Worm (Caenorhabditis elegans) whole organism, L4 larva: ENCODE data around the gene mboa-4.

Experiments used
- D1046.2 ChIP-seq: fragments of 200-800 bp; sonication (Bioruptor generic); IDR thresholded peaks from 2 replicates; pipeline ENCODE4 v1.3.6; 2022; ENCODE audit warnings: missing genetic modification characterization, missing compliant biosample characterization
- F10B5.3 ChIP-seq: sonication (generic microtip); optimal IDR thresholded peaks from 2 replicates; lab custom pipeline; 2016; ENCODE audit warnings: mild to moderate bottlenecking, missing genetic modification characterization, missing compliant biosample characterization
- F44E2.7 ChIP-seq: fragments of 200-800 bp; sonication (Bioruptor generic); IDR thresholded peaks from 2 replicates; pipeline ENCODE4 v2.1.2; 2022; ENCODE audit warnings: missing genetic modification characterization, missing compliant biosample characterization
- T26A8.4 ChIP-seq: fragments of 200-800 bp; sonication (Bioruptor generic); IDR thresholded peaks from 2 replicates; pipeline ENCODE4 v1.3.6; 2022; ENCODE audit warnings: missing genetic modification characterization, missing compliant biosample characterization
- Y105C5A.15 ChIP-seq: fragments of 200-800 bp; sonication (Bioruptor generic); IDR thresholded peaks from 2 replicates; pipeline ENCODE4 v1.3.6; 2022; ENCODE audit warnings: missing genetic modification characterization, missing compliant biosample characterization
- Y48G9A.11 ChIP-seq: fragments of 200-800 bp; sonication (Bioruptor generic); IDR thresholded peaks from 2 replicates; pipeline ENCODE4 v1.3.6; 2022; ENCODE audit warnings: missing genetic modification reagents, missing genetic modification characterization, missing compliant biosample characterization
- Y75B8A.6 ChIP-seq: fragments of 200-800 bp; sonication (Bioruptor generic); IDR thresholded peaks from 2 replicates; pipeline ENCODE4 v1.3.6; 2022; ENCODE audit warnings: missing genetic modification reagents, missing genetic modification characterization, missing compliant biosample characterization
- aha-1 ChIP-seq: fragments of 150-350 bp; peaks from one replicate; lab custom pipeline; 2014; ENCODE audit warnings: missing biosample characterization, missing genetic modification characterization
- aly-2 ChIP-seq: sonication (generic microtip); optimal IDR thresholded peaks from 2 replicates; lab custom pipeline; 2018; ENCODE audit warnings: missing biosample characterization, missing genetic modification characterization
- ama-1 ChIP-seq: fragments of 150-350 bp; optimal IDR thresholded peaks from 2 replicates; lab custom pipeline; 2014; ENCODE audit warnings: inconsistent platforms, mixed read lengths
- arid-1 ChIP-seq: fragments of 200-800 bp; sonication (Bioruptor generic); conservative IDR thresholded peaks from 2 replicates; pipeline ENCODE4 v1.3.6; 2022; ENCODE audit warnings: missing genetic modification reagents, missing genetic modification characterization, missing compliant biosample characterization
- ceh-28 ChIP-seq: fragments of 150-350 bp; optimal IDR thresholded peaks from 2 replicates; lab custom pipeline; 2014; ENCODE audit warnings: missing biosample characterization, missing genetic modification reagents, missing genetic modification characterization
- ceh-82 ChIP-seq: sonication (generic microtip); optimal IDR thresholded peaks from 2 replicates; lab custom pipeline; 2017; ENCODE audit warnings: missing biosample characterization, missing genetic modification characterization
- ces-1 ChIP-seq: fragments of 150-350 bp; sonication (generic microtip); optimal IDR thresholded peaks from 4 replicates; lab custom pipeline; 2014; ENCODE audit warnings: missing biosample characterization, missing genetic modification reagents, missing genetic modification characterization
- cey-2 ChIP-seq: sonication (generic microtip); optimal IDR thresholded peaks from 3 replicates; lab custom pipeline; 2017; ENCODE audit warnings: missing genetic modification characterization, mild to moderate bottlenecking, missing compliant biosample characterization, antibody characterized with exemption, borderline replicate concordance; ENCODE audit not compliant: insufficient read depth
- daf-12 ChIP-seq: fragments of 150-350 bp; optimal IDR thresholded peaks from 2 replicates; lab custom pipeline; 2014; ENCODE audit warnings: missing biosample characterization, missing genetic modification reagents, missing genetic modification characterization
- dmd-6 ChIP-seq: fragments of 200-800 bp; sonication (Bioruptor generic); IDR thresholded peaks from 2 replicates; pipeline ENCODE4 v1.3.6; 2022; ENCODE audit warnings: missing genetic modification reagents, missing genetic modification characterization, missing compliant biosample characterization
- dmd-9 ChIP-seq: fragments of 200-800 bp; sonication (Bioruptor generic); IDR thresholded peaks from 2 replicates; pipeline ENCODE4 v1.3.6; 2022; ENCODE audit warnings: missing genetic modification reagents, missing genetic modification characterization, missing compliant biosample characterization
- dpl-1 ChIP-seq: fragments of 150-350 bp; optimal IDR thresholded peaks from 2 replicates; lab custom pipeline; 2014; ENCODE audit warnings: missing biosample characterization, missing genetic modification reagents, missing genetic modification characterization
- duxl-1 ChIP-seq: sonication (generic microtip); optimal IDR thresholded peaks from 2 replicates; lab custom pipeline; 2016; ENCODE audit warnings: mild to moderate bottlenecking, missing genetic modification characterization, moderate library complexity, missing compliant biosample characterization; ENCODE audit not compliant: poor library complexity
- egl-43 ChIP-seq: fragments of 200-800 bp; sonication (Bioruptor generic); IDR thresholded peaks from 2 replicates; pipeline ENCODE4 v1.3.6; 2022; ENCODE audit warnings: missing genetic modification reagents, missing genetic modification characterization, missing compliant biosample characterization
- gei-8 ChIP-seq: fragments of 200-800 bp; sonication (Bioruptor generic); optimal IDR thresholded peaks from 2 replicates; lab custom pipeline; 2018; ENCODE audit warnings: mild to moderate bottlenecking, missing genetic modification characterization, missing compliant biosample characterization
- jun-1 ChIP-seq: fragments of 150-350 bp; optimal IDR thresholded peaks from 2 replicates; lab custom pipeline; 2014; ENCODE audit warnings: missing biosample characterization, missing genetic modification reagents, missing genetic modification characterization
- lin-13 ChIP-seq: fragments of 150-350 bp; optimal IDR thresholded peaks from 2 replicates; lab custom pipeline; 2014; ENCODE audit warnings: missing biosample characterization, missing genetic modification reagents, missing genetic modification characterization
- lin-39 ChIP-seq: fragments of 150-350 bp; optimal IDR thresholded peaks from 2 replicates; lab custom pipeline; 2014; ENCODE audit warnings: missing biosample characterization, missing genetic modification reagents, missing genetic modification characterization
- lir-3 ChIP-seq: sonication (generic microtip); optimal IDR thresholded peaks from 2 replicates; lab custom pipeline; 2016; ENCODE audit warnings: mild to moderate bottlenecking, missing genetic modification characterization, missing compliant biosample characterization
- madf-9 ChIP-seq: fragments of 200-800 bp; sonication (Bioruptor generic); conservative IDR thresholded peaks from 2 replicates; pipeline ENCODE4 v1.3.6; 2022; ENCODE audit warnings: missing genetic modification reagents, missing genetic modification characterization, missing compliant biosample characterization
- mdl-1 ChIP-seq, 2 experiments: fragments of 150-350 bp in 1 of 2; sonication (generic microtip) in 1 of 2; optimal IDR thresholded peaks; 2 replicates each; lab custom pipeline; 2014 to 2017; ENCODE audit warnings: missing biosample characterization in 2 of 2, missing genetic modification characterization in 2 of 2
- mxl-3 ChIP-seq: fragments of 200-800 bp; sonication (Bioruptor generic); optimal IDR thresholded peaks from 2 replicates; lab custom pipeline; 2018; ENCODE audit warnings: mild to moderate bottlenecking, missing genetic modification characterization, missing compliant biosample characterization
- nhr-102 ChIP-seq: sonication (generic microtip); optimal IDR thresholded peaks from 2 replicates; lab custom pipeline; 2016; ENCODE audit warnings: mild to moderate bottlenecking, missing genetic modification characterization, moderate library complexity, missing compliant biosample characterization
- nhr-11 ChIP-seq: fragments of 150-350 bp; optimal IDR thresholded peaks from 2 replicates; lab custom pipeline; 2014; ENCODE audit warnings: missing biosample characterization, missing genetic modification characterization
- nhr-237 ChIP-seq: sonication (generic microtip); optimal IDR thresholded peaks from 2 replicates; lab custom pipeline; 2017; ENCODE audit warnings: missing biosample characterization, missing genetic modification characterization
- nhr-28 ChIP-seq: fragments of 150-350 bp; optimal IDR thresholded peaks from 2 replicates; lab custom pipeline; 2014; ENCODE audit warnings: missing biosample characterization, missing genetic modification characterization
- nhr-42 ChIP-seq: fragments of 200-800 bp; sonication (Bioruptor generic); IDR thresholded peaks from 2 replicates; pipeline ENCODE4 v1.3.6; 2022; ENCODE audit warnings: missing genetic modification characterization, missing compliant biosample characterization
- nhr-48 ChIP-seq: sonication (generic microtip); optimal IDR thresholded peaks from 2 replicates; lab custom pipeline; 2016; ENCODE audit warnings: mild to moderate bottlenecking, missing genetic modification characterization, missing compliant biosample characterization
- nhr-6 ChIP-seq: fragments of 150-350 bp; optimal IDR thresholded peaks from 2 replicates; lab custom pipeline; 2014; ENCODE audit warnings: missing biosample characterization, missing genetic modification characterization
- nhr-76 ChIP-seq: fragments of 150-350 bp; optimal IDR thresholded peaks from 2 replicates; lab custom pipeline; 2014; ENCODE audit warnings: missing biosample characterization, missing genetic modification characterization
- pha-4 ChIP-seq, 2 experiments: fragments of 150-350 bp in 1 of 2; fragments of 200-800 bp in 1 of 2; sonication (Bioruptor generic) in 1 of 2; IDR thresholded peaks in 1 of 2; optimal IDR thresholded peaks in 1 of 2; 2 replicates each; pipeline versions ENCODE4 v1.3.6 to Lab custom; 2014 to 2022; ENCODE audit warnings: missing genetic modification characterization in 2 of 2, missing genetic modification reagents in 2 of 2, missing biosample characterization in 1 of 2, missing compliant biosample characterization in 1 of 2
- rbr-2 ChIP-seq: sonication (generic microtip); optimal IDR thresholded peaks from 2 replicates; lab custom pipeline; 2016; ENCODE audit warnings: missing genotype, missing genetic modification characterization, missing compliant biosample characterization
- sdz-12 ChIP-seq: fragments of 200-800 bp; sonication (Bioruptor generic); optimal IDR thresholded peaks from 2 replicates; lab custom pipeline; 2018; ENCODE audit warnings: mild to moderate bottlenecking, missing genetic modification characterization, missing compliant biosample characterization
- set-16 ChIP-seq: fragments of 200-800 bp; sonication (Bioruptor generic); IDR thresholded peaks from 2 replicates; pipeline ENCODE4 v1.3.6; 2022; ENCODE audit warnings: missing genetic modification reagents, missing genetic modification characterization, missing compliant biosample characterization
- skn-1 ChIP-seq: fragments of 150-350 bp; optimal IDR thresholded peaks from 2 replicates; lab custom pipeline; 2014; ENCODE audit warnings: missing biosample characterization, missing genetic modification characterization
- tag-97 ChIP-seq: fragments of 200-800 bp; sonication (Bioruptor generic); IDR thresholded peaks from 2 replicates; pipeline ENCODE4 v1.3.6; 2022; ENCODE audit warnings: missing genetic modification characterization, missing compliant biosample characterization
- unc-130 ChIP-seq: sonication (generic microtip); optimal IDR thresholded peaks from 2 replicates; lab custom pipeline; 2016; ENCODE audit warnings: missing genetic modification reagents, missing genetic modification characterization, missing compliant biosample characterization
- unc-62 ChIP-seq, 3 experiments: fragments of 150-350 bp in 1 of 3; sonication (generic microtip); optimal IDR thresholded peaks in 2 of 3; peaks in 1 of 3; 1 replicate in 1 of 3; 2 replicates in 2 of 3; lab custom pipeline; 2014 to 2017; ENCODE audit warnings: missing biosample characterization in 3 of 3, missing genetic modification characterization in 3 of 3, missing genetic modification reagents in 3 of 3, missing genotype in 1 of 3
- zfp-2 ChIP-seq: sonication (generic microtip); optimal IDR thresholded peaks from 2 replicates; lab custom pipeline; 2016; ENCODE audit warnings: mild to moderate bottlenecking, missing genetic modification characterization, missing compliant biosample characterization
- zfp-3 ChIP-seq: fragments of 200-800 bp; sonication (Bioruptor generic); conservative IDR thresholded peaks from 2 replicates; pipeline ENCODE4 v1.3.6; 2022; ENCODE audit warnings: missing genetic modification reagents, missing genetic modification characterization, missing compliant biosample characterization
- zip-11 ChIP-seq: fragments of 200-800 bp; sonication (Bioruptor generic); IDR thresholded peaks from 2 replicates; pipeline ENCODE4 v1.3.6; 2022; ENCODE audit warnings: missing genetic modification characterization, missing compliant biosample characterization
- zip-2 ChIP-seq: fragments of 150-350 bp; optimal IDR thresholded peaks from 2 replicates; lab custom pipeline; 2014; ENCODE audit warnings: missing biosample characterization, missing genetic modification characterization
- ztf-7 ChIP-seq: fragments of 150-350 bp; optimal IDR thresholded peaks from 2 replicates; lab custom pipeline; 2014; ENCODE audit warnings: missing biosample characterization, missing genetic modification characterization

The mboa-4 gene

DNA sequence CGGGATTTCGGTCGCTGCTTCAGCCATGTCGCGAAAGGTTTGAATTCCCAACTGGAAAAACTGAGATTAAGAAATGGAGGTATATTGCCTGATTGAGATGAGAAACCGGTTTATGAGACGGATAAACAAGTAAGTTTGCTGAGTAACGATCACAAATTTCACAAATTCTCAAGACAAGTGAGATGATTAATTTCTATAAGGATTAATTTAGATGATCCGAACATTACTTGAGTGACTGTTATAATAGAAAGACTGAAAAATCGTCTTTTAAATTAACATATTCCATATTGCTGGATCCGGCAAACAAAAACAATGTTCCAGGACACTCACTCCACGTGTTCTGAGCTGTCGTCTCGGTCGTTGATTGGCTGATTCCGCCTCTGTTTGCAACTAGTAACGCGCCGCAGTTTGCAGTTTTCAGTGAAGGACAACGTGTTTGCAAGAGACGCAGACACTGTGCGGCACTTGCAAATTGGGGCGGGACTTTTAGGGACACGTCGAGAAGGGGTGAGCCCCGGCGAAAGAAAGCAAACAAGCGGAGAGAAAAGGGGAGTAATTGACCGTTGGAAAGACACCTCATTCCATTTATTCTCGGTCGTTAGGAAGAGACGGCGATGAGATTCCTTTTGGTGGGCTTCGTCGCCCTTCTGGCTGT lies 40.8 kb downstream of the mboa-4 start, which contains the start of the genes imp-2 and enpl-1 (continued):
- peak; percentile 86 for TF ChIP-seq egl-43 (GFP tag; lab: Robert Waterston, UW)
- peak; percentile 21 for TF ChIP-seq ama-1
- TF ChIP-seq Y48G9A.11 (GFP tag; lab: Robert Waterston, UW) = no peak
- peak; percentile 88 for TF ChIP-seq dmd-6 (GFP tag; lab: Robert Waterston, UW)
- TF ChIP-seq F44E2.7 (GFP tag; lab: Robert Waterston, UW) = no peak
- TF ChIP-seq nhr-102 (tag; lab: Kevin White, UChicago) = peak; percentile 82
- TF ChIP-seq nhr-28 (tag; lab: Kevin White, UChicago) = peak; percentile 73
- TF ChIP-seq sdz-12 (GFP tag; lab: Kevin White, UChicago) = no peak
- TF ChIP-seq nhr-42 (GFP tag; lab: Robert Waterston, UW) = peak; percentile 58; the same call in 1 of the 2 replicates
- peak; percentile 71 for TF ChIP-seq jun-1 (tag; lab: Kevin White, UChicago)
- peak; percentile 69 for TF ChIP-seq F10B5.3 (tag; lab: Kevin White, UChicago)
- peak; percentile 43 for TF ChIP-seq zip-2 (tag; lab: Kevin White, UChicago)
- TF ChIP-seq zfp-2 (tag; lab: Kevin White, UChicago) = peak; percentile 16
- no peak for TF ChIP-seq D1046.2
- no peak for TF ChIP-seq zip-11
- peak; percentile 100 for TF ChIP-seq mxl-3 (GFP tag; lab: Kevin White, UChicago)
- no peak for TF ChIP-seq ceh-82
- peak; percentile 67 for TF ChIP-seq set-16 (GFP tag; lab: Robert Waterston, UW)
- 0 out of 2 replicates have a peak, but pooled peaks have one; percentile 13 for TF ChIP-seq zfp-3 (GFP tag; lab: Robert Waterston, UW)
- peak; percentile 76 for TF ChIP-seq gei-8 (GFP tag; lab: Kevin White, UChicago)
- no peak for TF ChIP-seq daf-12 (tag; lab: Kevin White, UChicago)
- TF ChIP-seq Y105C5A.15 (GFP tag; lab: Robert Waterston, UW) = no peak
- TF ChIP-seq Y75B8A.6 = no peak
- no peak for TF ChIP-seq nhr-76 (tag; lab: Kevin White, UChicago)
- TF ChIP-seq unc-62 (GFP tag; optimal IDR thresholded peaks at IDR 0.05 in 1 of 2; lab: Kevin White, UChicago) = peak in 1 of 2 experiments; percentile 96
- no peak for TF ChIP-seq unc-62 (tag; optimal IDR thresholded peaks at IDR 0.05; lab: Kevin White, UChicago)
- TF ChIP-seq duxl-1 = peak; percentile 53
- no peak for TF ChIP-seq aly-2
- TF ChIP-seq aha-1 (tag; lab: Kevin White, UChicago) = peak; percentile 87
- TF ChIP-seq mdl-1 (tag; optimal IDR thresholded peaks at IDR 0.05; lab: Kevin White, UChicago) = peak; percentile 71 to 98
- TF ChIP-seq lir-3 = peak; percentile 2
- peak; percentile 83 for TF ChIP-seq nhr-11 (tag; lab: Kevin White, UChicago)
- TF ChIP-seq lin-13 (GFP tag; lab: Kevin White, UChicago) = peak; percentile 83
- peak; percentile 90 for TF ChIP-seq rbr-2
- peak; percentile 68 for TF ChIP-seq unc-130
- TF ChIP-seq pha-4 (GFP tag; IDR thresholded peaks at IDR 0.05; lab: Robert Waterston, UW) = peak; percentile 89
- TF ChIP-seq pha-4 (tag; optimal IDR thresholded peaks at IDR 0.05; lab: Kevin White, UChicago) = peak; percentile 33
- 0 out of 2 replicates have a peak, but pooled peaks have one; percentile 9 for TF ChIP-seq madf-9 (GFP tag; lab: Robert Waterston, UW)
- no peak for TF ChIP-seq skn-1 (tag; lab: Kevin White, UChicago)
- TF ChIP-seq cey-2 (tag; lab: Kevin White, UChicago) = no peak
- peak; percentile 62 for TF ChIP-seq nhr-48 (tag; lab: Kevin White, UChicago)
- peak; percentile 71 for TF ChIP-seq arid-1
- TF ChIP-seq T26A8.4 = peak; percentile 89
- TF ChIP-seq nhr-6 (tag; lab: Kevin White, UChicago) = peak; percentile 83
- no peak for TF ChIP-seq ces-1 (GFP tag; lab: Kevin White, UChicago)
- TF ChIP-seq tag-97 (GFP tag; lab: Robert Waterston, UW) = no peak
- no peak for TF ChIP-seq ceh-28
- TF ChIP-seq dpl-1 = peak; percentile 78
- peak; percentile 55; the same call in 1 of the 2 replicates for TF ChIP-seq dmd-9
- no peak for TF ChIP-seq lin-39 (tag; lab: Kevin White, UChicago)
- TF ChIP-seq nhr-237 (tag; lab: Kevin White, UChicago) = no peak
- TF ChIP-seq ztf-7 (tag; lab: Kevin White, UChicago) = no peak
